Worm (Caenorhabditis elegans) whole organism, L2 larva: ENCODE results near the gene hmg-5.

Source experiments
- C34F6.9 ChIP-seq: fragments of 150-350 bp; optimal IDR thresholded peaks from 2 replicates; lab custom pipeline; 2014; ENCODE audit warnings: missing biosample characterization, missing genetic modification characterization
- F13H6.1 ChIP-seq: sonication (generic microtip); optimal IDR thresholded peaks from 2 replicates; lab custom pipeline; 2016; ENCODE audit warnings: missing genetic modification characterization, missing compliant biosample characterization
- R02D3.7 ChIP-seq: fragments of 150-350 bp; optimal IDR thresholded peaks from 2 replicates; lab custom pipeline; 2014; ENCODE audit warnings: missing biosample characterization, missing genetic modification characterization
- ZK546.5 ChIP-seq: sonication (generic microtip); optimal IDR thresholded peaks from 2 replicates; lab custom pipeline; 2017; ENCODE audit warnings: missing biosample characterization, missing genetic modification characterization
- ama-1 ChIP-seq: fragments of 150-350 bp; optimal IDR thresholded peaks from 2 replicates; lab custom pipeline; 2018; ENCODE audit warnings: inconsistent platforms
- ceh-16 ChIP-seq: fragments of 150-350 bp; optimal IDR thresholded peaks from 2 replicates; lab custom pipeline; 2014; ENCODE audit warnings: missing biosample characterization, missing genetic modification characterization
- crh-2 ChIP-seq: sonication (generic microtip); optimal IDR thresholded peaks from 2 replicates; lab custom pipeline; 2017; ENCODE audit warnings: missing biosample characterization, missing genetic modification characterization
- egl-27 ChIP-seq: sonication (generic microtip); optimal IDR thresholded peaks from 3 replicates; lab custom pipeline; 2017; ENCODE audit warnings: missing biosample characterization, missing genetic modification reagents, missing genetic modification characterization
- fos-1 ChIP-seq: fragments of 150-350 bp; optimal IDR thresholded peaks from 2 replicates; lab custom pipeline; 2014; ENCODE audit warnings: missing biosample characterization, missing genetic modification characterization
- lin-11 ChIP-seq: fragments of 150-350 bp; sonication (generic microtip); optimal IDR thresholded peaks from 2 replicates; lab custom pipeline; 2014; ENCODE audit warnings: missing biosample characterization, missing genetic modification characterization, inconsistent platforms, mixed read lengths
- lin-13 ChIP-seq: fragments of 150-350 bp; optimal IDR thresholded peaks from 2 replicates; lab custom pipeline; 2014; ENCODE audit warnings: missing biosample characterization, missing genetic modification reagents, missing genetic modification characterization
- lin-39 ChIP-seq: fragments of 150-350 bp; optimal IDR thresholded peaks from 2 replicates; lab custom pipeline; 2014; ENCODE audit warnings: missing biosample characterization, missing genetic modification reagents, missing genetic modification characterization
- lsy-2 ChIP-seq, 2 experiments: fragments of 150-350 bp in 1 of 2; sonication (generic microtip) in 1 of 2; optimal IDR thresholded peaks; 2 replicates each; lab custom pipeline; 2014 to 2017; ENCODE audit warnings: missing biosample characterization in 2 of 2, missing genetic modification characterization in 2 of 2
- mab-5 ChIP-seq: fragments of 150-350 bp; optimal IDR thresholded peaks from 2 replicates; lab custom pipeline; 2014; ENCODE audit warnings: missing biosample characterization, missing genetic modification characterization
- nhr-11 ChIP-seq: fragments of 150-350 bp; optimal IDR thresholded peaks from 2 replicates; lab custom pipeline; 2014; ENCODE audit warnings: missing biosample characterization, missing genetic modification characterization
- nhr-129 ChIP-seq: fragments of 150-350 bp; optimal IDR thresholded peaks from 2 replicates; lab custom pipeline; 2014; ENCODE audit warnings: missing biosample characterization, missing genetic modification characterization
- nhr-21 ChIP-seq: fragments of 150-350 bp; optimal IDR thresholded peaks from 2 replicates; lab custom pipeline; 2014; ENCODE audit warnings: missing biosample characterization, missing genetic modification characterization
- nhr-23 ChIP-seq: fragments of 150-350 bp; optimal IDR thresholded peaks from 2 replicates; lab custom pipeline; 2014; ENCODE audit warnings: missing biosample characterization, missing genetic modification reagents, missing genetic modification characterization
- nhr-237 ChIP-seq: fragments of 150-350 bp; optimal IDR thresholded peaks from 2 replicates; lab custom pipeline; 2014; ENCODE audit warnings: missing biosample characterization, missing genetic modification characterization
- nhr-6 ChIP-seq: fragments of 150-350 bp; optimal IDR thresholded peaks from 2 replicates; lab custom pipeline; 2014; ENCODE audit warnings: missing biosample characterization, missing genetic modification characterization
- nhr-77 ChIP-seq: fragments of 150-350 bp; optimal IDR thresholded peaks from 2 replicates; lab custom pipeline; 2014; ENCODE audit warnings: missing biosample characterization, missing genetic modification characterization
- sem-4 ChIP-seq: fragments of 150-350 bp; optimal IDR thresholded peaks from 2 replicates; lab custom pipeline; 2014; ENCODE audit warnings: missing biosample characterization, missing genetic modification reagents, missing genetic modification characterization
- skn-1 ChIP-seq: sonication (generic microtip); optimal IDR thresholded peaks from 2 replicates; lab custom pipeline; 2017; ENCODE audit warnings: missing biosample characterization, missing genetic modification characterization
- sma-3 ChIP-seq: sonication (generic microtip); optimal IDR thresholded peaks from 2 replicates; lab custom pipeline; 2016; ENCODE audit warnings: missing genetic modification reagents, missing genetic modification characterization, missing compliant biosample characterization
- snpc-4 ChIP-seq: fragments of 150-350 bp; optimal IDR thresholded peaks from 2 replicates; lab custom pipeline; 2014; ENCODE audit warnings: missing biosample characterization, missing genetic modification characterization
- unc-39 ChIP-seq: fragments of 150-350 bp; optimal IDR thresholded peaks from 2 replicates; lab custom pipeline; 2014; ENCODE audit warnings: missing biosample characterization, missing genetic modification characterization
- unc-55 ChIP-seq: fragments of 150-350 bp; sonication (generic microtip); optimal IDR thresholded peaks from 3 replicates; lab custom pipeline; 2014; ENCODE audit warnings: missing biosample characterization, missing genetic modification reagents, missing genetic modification characterization
- unc-62 ChIP-seq: fragments of 150-350 bp; optimal IDR thresholded peaks from 2 replicates; lab custom pipeline; 2014; ENCODE audit warnings: missing biosample characterization, missing genetic modification reagents, missing genetic modification characterization
- ztf-1 ChIP-seq: fragments of 200-800 bp; sonication (Bioruptor generic); conservative IDR thresholded peaks from 2 replicates; pipeline ENCODE4 v1.3.6; 2022; ENCODE audit warnings: missing genetic modification characterization, missing compliant biosample characterization
- ztf-11 ChIP-seq: sonication (generic microtip); optimal IDR thresholded peaks from 2 replicates; lab custom pipeline; 2017; ENCODE audit warnings: missing biosample characterization, missing genetic modification characterization

Gene hmg-5

DNA sequence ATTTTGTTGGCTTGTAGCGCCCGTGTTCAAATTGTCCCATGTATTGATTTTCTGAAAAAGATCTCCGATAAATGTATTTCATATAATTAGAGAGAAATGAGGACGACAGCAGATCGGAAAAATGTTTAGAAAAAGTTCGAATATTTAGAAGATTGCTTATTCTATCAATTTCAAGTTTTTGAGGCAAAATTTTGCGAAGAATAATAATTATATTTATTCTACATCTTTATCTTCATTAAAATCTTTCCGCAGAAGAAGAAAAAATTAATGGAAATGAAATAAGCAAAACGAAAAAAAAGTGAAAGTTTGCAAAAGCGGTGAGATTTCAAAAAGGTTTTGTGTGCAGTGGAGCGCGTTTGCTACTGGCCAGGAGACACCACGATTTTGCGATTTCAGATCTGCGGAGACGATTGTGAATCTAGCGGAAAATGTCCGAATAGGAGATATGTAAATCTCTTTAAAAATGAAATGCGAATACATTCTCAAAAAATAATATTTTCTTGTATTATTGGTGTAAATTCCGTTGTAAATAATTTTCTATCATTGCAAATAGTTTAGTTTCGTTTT, 8.3 kb upstream of the hmg-5 start, which contains the start of gene nrde-4 (continued):
- TF ChIP-seq C34F6.9 (tag; lab: Kevin White, UChicago): peak; percentile 90
- TF ChIP-seq ceh-16: no peak
- TF ChIP-seq nhr-11 (tag; lab: Kevin White, UChicago): no peak

DNA sequence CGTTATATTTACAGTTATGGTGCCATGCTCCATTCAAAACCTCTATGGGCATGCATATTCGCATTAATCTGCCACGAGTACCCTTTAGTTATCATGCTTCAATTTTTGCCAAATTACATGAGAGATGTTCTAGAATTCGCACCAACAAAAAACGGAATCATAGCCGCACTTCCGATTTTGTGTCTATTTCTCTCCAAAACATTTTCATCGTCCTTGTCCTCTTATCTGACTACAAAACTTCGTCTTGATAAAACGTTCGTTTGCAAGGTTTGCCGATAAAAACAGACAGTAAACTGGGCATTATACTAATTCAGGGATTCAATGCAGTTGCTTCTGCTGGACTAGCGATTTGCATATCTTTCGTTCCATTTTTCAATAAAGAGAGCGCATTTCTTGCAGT, 7.2 kb upstream of the hmg-5 start:
- TF ChIP-seq fos-1 (tag; lab: Kevin White, UChicago): peak; percentile 51
- no peak for TF ChIP-seq lin-13 (GFP tag; lab: Kevin White, UChicago)
- no peak for TF ChIP-seq R02D3.7 (tag; lab: Kevin White, UChicago)

DNA sequence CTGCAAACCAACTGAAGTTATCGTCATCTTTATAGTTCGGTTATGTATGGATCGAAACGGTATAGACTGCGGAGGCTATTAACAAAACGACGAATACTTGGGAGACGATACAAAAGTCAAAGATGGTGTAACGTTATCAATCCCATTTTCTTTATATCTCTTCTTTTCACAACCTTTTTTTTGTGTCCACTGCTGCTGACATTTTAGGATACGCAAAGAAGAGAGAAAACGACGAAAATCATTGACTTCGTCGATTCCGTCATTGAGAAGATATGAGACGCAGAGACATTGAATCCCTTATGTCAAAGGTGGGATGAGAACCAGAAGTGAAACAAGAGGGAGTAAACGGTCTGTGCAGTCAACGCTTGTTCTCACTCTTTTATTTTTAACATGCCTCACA, 5.1 kb upstream of the hmg-5 start, which contains the start of gene cima-1:
TSS of gene cima-1 (plus strand) at position 340 of the 400 bp plus-strand sequence.
- TF ChIP-seq sem-4 (tag; lab: Kevin White, UChicago) (no peak), egl-27 (tag; lab: Kevin White, UChicago) (no peak), ceh-16 (no peak), unc-62 (GFP tag; lab: Kevin White, UChicago) (no peak), nhr-6 (tag; lab: Kevin White, UChicago) (no peak), nhr-23 (tag; lab: Kevin White, UChicago) (no peak), ztf-11 (tag; lab: Kevin White, UChicago) (no peak), ZK546.5 (tag; lab: Kevin White, UChicago) (no peak), lin-39 (no peak), snpc-4 (no peak), fos-1 (tag; lab: Kevin White, UChicago) (peak; percentile 26), lsy-2 (tag; optimal IDR thresholded peaks at IDR 0.05; lab: Kevin White, UChicago) (no peak), nhr-129 (tag; lab: Kevin White, UChicago) (peak; percentile 21), unc-39 (tag; lab: Kevin White, UChicago) (no peak), nhr-21 (tag; lab: Kevin White, UChicago) (no peak), nhr-237 (tag; lab: Kevin White, UChicago) (no peak), sma-3 (GFP tag; lab: Kevin White, UChicago) (peak; percentile 13), unc-55 (GFP tag; lab: Kevin White, UChicago) (no peak), mab-5 (tag; lab: Kevin White, UChicago) (no peak), R02D3.7 (tag; lab: Kevin White, UChicago) (no peak)

DNA sequence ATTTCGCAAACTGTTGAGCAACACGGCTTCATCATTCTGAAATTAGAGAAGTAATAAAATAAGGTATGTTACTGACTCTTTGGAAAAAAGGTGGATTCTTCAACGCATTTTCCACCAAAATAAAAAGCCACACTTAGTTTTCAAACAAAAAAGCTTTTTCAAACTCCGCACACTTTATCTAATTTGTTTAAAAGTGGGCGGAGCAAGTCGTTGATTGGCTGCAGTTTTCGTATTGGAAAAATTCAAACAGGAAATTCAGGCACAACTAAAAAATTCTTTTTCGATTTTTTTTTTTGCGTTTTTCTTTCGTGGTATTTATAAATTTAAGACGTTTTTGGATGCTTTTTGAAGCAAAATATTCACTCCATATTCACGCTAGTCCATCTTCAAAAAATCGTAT, 4.4 kb upstream of the hmg-5 start:
- no peak for TF ChIP-seq sem-4 (tag; lab: Kevin White, UChicago)
- no peak for TF ChIP-seq lin-11 (tag; lab: Kevin White, UChicago)
- TF ChIP-seq unc-55 (GFP tag; lab: Kevin White, UChicago): peak; percentile 14

DNA sequence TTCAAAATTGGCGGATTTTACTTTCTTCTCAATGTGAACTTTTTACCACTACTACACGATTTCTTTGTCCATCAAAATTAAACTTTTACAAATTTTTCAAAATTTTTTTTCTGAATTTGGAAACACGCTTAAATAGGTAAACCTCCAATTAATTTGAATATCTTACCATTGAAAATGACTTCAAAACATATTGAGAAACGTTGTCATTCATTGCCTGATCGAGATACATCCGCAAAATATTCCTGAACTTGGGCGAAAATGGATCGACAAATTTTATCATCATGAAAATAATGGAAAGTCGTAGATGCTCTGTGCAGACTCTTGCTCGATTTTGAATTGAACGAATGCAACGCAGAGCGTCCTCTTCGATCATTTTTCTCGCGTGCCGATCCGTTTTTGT, 842 bp upstream of the hmg-5 start:
- TF ChIP-seq sem-4 (tag; lab: Kevin White, UChicago): no peak
- no peak for TF ChIP-seq R02D3.7 (tag; lab: Kevin White, UChicago)
- TF ChIP-seq crh-2 (tag; lab: Kevin White, UChicago): no peak
- no peak for TF ChIP-seq unc-39 (tag; lab: Kevin White, UChicago)
- no peak for TF ChIP-seq unc-62 (GFP tag; lab: Kevin White, UChicago)
- no peak for TF ChIP-seq F13H6.1
- no peak for TF ChIP-seq lsy-2 (tag; optimal IDR thresholded peaks at IDR 0.05; lab: Kevin White, UChicago)
- no peak for TF ChIP-seq sma-3 (GFP tag; lab: Kevin White, UChicago)
- TF ChIP-seq egl-27 (tag; lab: Kevin White, UChicago): no peak

DNA sequence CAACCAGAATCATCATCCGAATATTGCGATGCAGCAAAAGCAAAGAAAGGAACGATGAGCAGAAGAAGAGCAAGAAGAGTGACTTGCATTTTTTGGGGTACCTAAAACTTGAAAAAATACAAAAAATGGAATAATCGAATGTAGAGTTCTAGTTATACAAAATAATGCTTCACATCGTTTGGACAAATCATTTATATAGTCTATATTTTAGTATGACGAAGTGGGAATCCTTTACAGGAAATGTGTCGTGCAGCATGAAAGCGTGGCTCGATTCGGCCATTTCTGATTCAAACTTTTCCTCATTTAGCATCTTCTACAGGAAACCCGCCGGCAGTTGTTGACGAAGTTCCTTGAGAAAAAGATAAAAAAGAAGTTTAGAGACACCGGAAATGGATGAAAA, 3.0 kb downstream of the hmg-5 start, which contains the start of gene nlp-20:
TSS of gene nlp-20 (minus strand) at position 101 of the 400 bp plus-strand sequence.
- TF ChIP-seq nhr-129 (tag; lab: Kevin White, UChicago) (no peak), nhr-11 (tag; lab: Kevin White, UChicago) (no peak), ztf-1 (GFP tag; lab: Robert Waterston, UW) (no peak), sem-4 (tag; lab: Kevin White, UChicago) (peak; percentile 71), nhr-77 (tag; lab: Kevin White, UChicago) (no peak)

DNA sequence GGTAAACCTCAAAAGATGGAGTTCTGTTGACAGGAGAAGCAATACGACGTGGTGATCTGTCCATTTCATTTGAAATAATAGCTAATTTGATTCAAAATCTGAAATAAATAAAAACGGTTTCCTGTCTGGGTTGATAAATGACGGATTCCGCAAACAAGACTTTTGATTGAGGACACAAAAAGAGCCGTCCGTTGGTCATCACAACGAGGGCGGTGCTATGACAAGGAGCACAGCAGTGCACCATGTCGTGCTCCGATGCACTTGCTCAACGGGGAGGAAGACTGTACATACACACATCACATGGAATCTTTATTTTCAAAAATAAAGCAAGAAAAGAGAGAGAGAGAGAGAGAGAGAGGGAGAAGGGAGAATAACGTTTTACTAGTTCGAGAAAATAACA, 4.3 kb downstream of the hmg-5 start, which contains the start of gene nep-16:
TSS of gene nep-16 (minus strand) at position 101 of the 400 bp plus-strand sequence.
- TF ChIP-seq lin-13 (GFP tag; lab: Kevin White, UChicago) (no peak), nhr-77 (tag; lab: Kevin White, UChicago) (no peak), unc-62 (GFP tag; lab: Kevin White, UChicago) (no peak), unc-55 (GFP tag; lab: Kevin White, UChicago) (no peak), nhr-129 (tag; lab: Kevin White, UChicago) (no peak), ama-1 (lab: Kevin White, UChicago) (no peak), skn-1 (tag; lab: Kevin White, UChicago) (no peak), sma-3 (GFP tag; lab: Kevin White, UChicago) (no peak), lin-39 (no peak)
